Worm (Caenorhabditis elegans): ENCODE measurements around the gene C16D9.9.

C16D9.9 gene

ce11 chrV:8221083-8221538 lies 42.9 kb upstream of the C16D9.9 start, which contains the start of the genes cogc-6 and air-1:
Gene cogc-6, minus strand, starts transcription at chrV:8221316.
Gene air-1, plus strand, starts transcription at chrV:8221488.
- TF ChIP-seq pha-4 (tag; optimal IDR thresholded peaks at IDR 0.05), result peak; percentile 35
- no peak for TF ChIP-seq flh-1 (GFP tag; optimal IDR thresholded peaks at IDR 0.05)
- peak; percentile 8 for TF ChIP-seq mep-1 (tag; optimal IDR thresholded peaks at IDR 0.05)

DNA sequence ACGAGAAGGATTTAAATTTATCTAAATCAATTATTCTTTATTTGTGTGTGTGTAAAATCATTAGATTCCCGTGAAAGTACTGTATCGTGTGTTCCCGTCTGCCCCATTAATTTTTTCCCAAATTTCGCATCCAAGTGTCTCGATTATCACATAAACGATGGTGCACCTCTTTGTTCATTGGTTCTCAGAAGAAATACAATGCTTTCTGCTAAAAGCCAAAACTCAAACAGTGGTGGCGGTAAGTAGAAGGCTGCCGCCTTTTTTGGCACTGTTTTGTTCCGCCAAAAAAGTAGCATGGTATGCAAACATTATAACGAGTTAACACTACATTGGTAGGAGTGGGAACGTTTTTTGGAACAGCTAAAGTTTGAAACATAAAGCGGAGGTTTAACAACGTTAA lies 40.6 kb upstream of the C16D9.9 start:
- no peak for TF ChIP-seq mls-2 (tag; optimal IDR thresholded peaks at IDR 0.05)
- no peak for TF ChIP-seq lsy-2 (tag; optimal IDR thresholded peaks at IDR 0.05)
- no peak for TF ChIP-seq mep-1 (tag; optimal IDR thresholded peaks at IDR 0.05)
- no peak for TF ChIP-seq M03D4.4 (tag; optimal IDR thresholded peaks at IDR 0.05)
- no peak for TF ChIP-seq ceh-83 (GFP tag; optimal IDR thresholded peaks at IDR 0.05)
- TF ChIP-seq elt-1 (tag; optimal IDR thresholded peaks at IDR 0.05; ENCODE audit: borderline replicate concordance, insufficient read depth), result no peak
- no peak for TF ChIP-seq ztf-11 (tag; optimal IDR thresholded peaks at IDR 0.05)
- TF ChIP-seq sem-2 (GFP tag; optimal IDR thresholded peaks at IDR 0.05), result no peak
- TF ChIP-seq ham-2 (GFP tag; optimal IDR thresholded peaks at IDR 0.05), result no peak
- no peak for TF ChIP-seq unc-39 (tag; optimal IDR thresholded peaks at IDR 0.05)
- TF ChIP-seq ceh-43 (GFP tag; optimal IDR thresholded peaks at IDR 0.05), result no peak
- TF ChIP-seq blmp-1 (tag; optimal IDR thresholded peaks at IDR 0.05), result no peak
- no peak for TF ChIP-seq flh-1 (GFP tag; optimal IDR thresholded peaks at IDR 0.05)
- TF ChIP-seq elt-3 (tag; optimal IDR thresholded peaks at IDR 0.05), result no peak
- TF ChIP-seq nhr-76 (tag; optimal IDR thresholded peaks at IDR 0.05), result no peak
- no peak for TF ChIP-seq lin-13 (tag; optimal IDR thresholded peaks at IDR 0.05)

- TF ChIP-seq sem-2 (GFP tag; optimal IDR thresholded peaks at IDR 0.05) (no peak), lin-32 (GFP tag; optimal IDR thresholded peaks at IDR 0.05) (no peak), elt-1 (tag; optimal IDR thresholded peaks at IDR 0.05; ENCODE audit: borderline replicate concordance, insufficient read depth) (no peak), mls-2 (tag; optimal IDR thresholded peaks at IDR 0.05) (no peak), ceh-83 (GFP tag; optimal IDR thresholded peaks at IDR 0.05) (no peak)
These were observed 39.4 kb upstream of the C16D9.9 start, which contains the start of gene pax-1 for ce11 chrV:8224634-8225033. Gene pax-1, plus strand, starts transcription at chrV:8224934.

DNA sequence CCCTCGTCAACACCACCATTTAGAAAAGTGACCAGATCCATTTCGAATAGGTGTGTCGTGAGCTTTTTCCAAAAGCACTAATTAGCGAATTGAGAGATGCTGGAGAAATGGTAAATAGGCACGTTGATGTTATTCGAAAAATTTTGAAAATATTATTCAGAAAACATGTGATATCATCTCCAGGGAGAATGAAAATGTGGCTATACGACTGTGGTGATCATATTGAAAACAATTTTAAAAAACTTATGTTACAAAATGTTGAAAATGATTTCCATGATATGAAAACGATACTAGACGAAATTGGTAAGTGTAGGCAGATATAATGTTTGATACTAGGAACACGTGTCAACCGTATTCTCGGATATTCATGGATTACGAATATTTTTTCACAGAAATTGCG lies 37.2 kb upstream of the C16D9.9 start, which contains the start of gene K07C11.10:
Gene K07C11.10, minus strand, starts transcription at position 101 of the 400 bp plus-strand sequence.
- no peak for TF ChIP-seq elt-3 (tag; optimal IDR thresholded peaks at IDR 0.05)
- TF ChIP-seq pha-4 (tag; optimal IDR thresholded peaks at IDR 0.05), result no peak
- no peak for TF ChIP-seq sptf-1 (tag; optimal IDR thresholded peaks at IDR 0.05)
- TF ChIP-seq mls-2 (tag; optimal IDR thresholded peaks at IDR 0.05), result no peak

DNA sequence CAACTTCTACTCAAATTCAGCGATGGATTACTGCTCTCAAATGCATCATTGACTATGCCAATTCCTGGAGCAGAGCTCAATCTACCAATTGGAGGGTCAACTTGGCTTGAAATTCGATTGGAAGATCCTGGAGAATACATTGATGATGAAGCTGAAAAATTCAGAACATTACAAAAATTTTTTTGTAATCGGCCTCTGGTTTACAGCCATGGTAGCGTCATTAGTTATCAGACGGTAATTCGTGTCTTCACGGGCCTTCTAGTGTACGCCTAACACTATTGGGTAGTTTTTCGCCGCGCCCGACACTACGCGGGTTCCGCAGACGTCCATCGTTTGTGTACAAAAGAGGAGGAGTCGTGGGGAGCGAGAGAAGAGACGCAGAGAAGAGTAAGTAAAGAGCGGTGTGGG lies 35.3 kb upstream of the C16D9.9 start:
- TF ChIP-seq unc-39 (tag; optimal IDR thresholded peaks at IDR 0.05) (no peak), cnd-1 (tag; optimal IDR thresholded peaks at IDR 0.05) (peak; percentile 8), unc-120 (tag; optimal IDR thresholded peaks at IDR 0.05; ENCODE audit: poor library complexity, severe bottlenecking) (peak; percentile 95), hlh-1 (tag; optimal IDR thresholded peaks at IDR 0.05) (peak; percentile 4), ceh-39 (tag; optimal IDR thresholded peaks at IDR 0.05) (peak; percentile 39), ham-2 (GFP tag; optimal IDR thresholded peaks at IDR 0.05) (no peak), drap-1 (GFP tag; optimal IDR thresholded peaks at IDR 0.05) (peak; percentile 83), mep-1 (tag; optimal IDR thresholded peaks at IDR 0.05) (peak; percentile 23), lsy-2 (tag; optimal IDR thresholded peaks at IDR 0.05) (peak; percentile 39), sptf-1 (tag; optimal IDR thresholded peaks at IDR 0.05) (peak; percentile 31), unc-62 (GFP tag; optimal IDR thresholded peaks at IDR 0.05) (no peak), lin-13 (tag; optimal IDR thresholded peaks at IDR 0.05) (peak; percentile 17), pha-4 (tag; optimal IDR thresholded peaks at IDR 0.05) (peak; percentile 39)

- TF ChIP-seq ceh-83 (GFP tag; optimal IDR thresholded peaks at IDR 0.05) (peak; percentile 68), pha-4 (tag; optimal IDR thresholded peaks at IDR 0.05) (no peak), drap-1 (GFP tag; optimal IDR thresholded peaks at IDR 0.05) (peak; percentile 11), unc-120 (tag; optimal IDR thresholded peaks at IDR 0.05; ENCODE audit: poor library complexity, severe bottlenecking) (peak; percentile 38), M03D4.4 (tag; optimal IDR thresholded peaks at IDR 0.05) (peak; percentile 5)
These were observed 34.0 kb upstream of the C16D9.9 start for ce11 chrV:8230056-8230455.

ce11 chrV:8235331-8235730 lies 28.7 kb upstream of the C16D9.9 start:
- TF ChIP-seq drap-1 (GFP tag; optimal IDR thresholded peaks at IDR 0.05), result peak; percentile 45
- peak; percentile 74 for TF ChIP-seq ceh-83 (GFP tag; optimal IDR thresholded peaks at IDR 0.05)
- TF ChIP-seq hlh-1 (tag; optimal IDR thresholded peaks at IDR 0.05), result peak; percentile 71
- TF ChIP-seq sem-2 (GFP tag; optimal IDR thresholded peaks at IDR 0.05), result no peak
- TF ChIP-seq unc-120 (tag; optimal IDR thresholded peaks at IDR 0.05; ENCODE audit: poor library complexity, severe bottlenecking), result no peak
- no peak for TF ChIP-seq nhr-12 (tag; optimal IDR thresholded peaks at IDR 0.05)
- TF ChIP-seq lin-13 (tag; optimal IDR thresholded peaks at IDR 0.05), result no peak
- peak; percentile 57 for TF ChIP-seq M03D4.4 (tag; optimal IDR thresholded peaks at IDR 0.05)
- peak; percentile 46 for TF ChIP-seq cnd-1 (tag; optimal IDR thresholded peaks at IDR 0.05)
- no peak for TF ChIP-seq nhr-237 (tag; optimal IDR thresholded peaks at IDR 0.05)
- TF ChIP-seq ceh-43 (GFP tag; optimal IDR thresholded peaks at IDR 0.05), result no peak
- TF ChIP-seq ham-2 (GFP tag; optimal IDR thresholded peaks at IDR 0.05), result peak; percentile 45
- TF ChIP-seq nhr-76 (tag; optimal IDR thresholded peaks at IDR 0.05), result no peak
- TF ChIP-seq snpc-4 (tag; optimal IDR thresholded peaks at IDR 0.05), result no peak
- no peak for TF ChIP-seq ztf-11 (tag; optimal IDR thresholded peaks at IDR 0.05)
- peak; percentile 18 for TF ChIP-seq lin-32 (GFP tag; optimal IDR thresholded peaks at IDR 0.05)

All from whole organism, mixed stage, embryonic.